Worm (Caenorhabditis elegans): ENCODE data around the gene ZK616.5.
A peak's percentile ranks its signal among the peaks of the same experiment; 100 is the strongest.

ZK616.5 gene

DNA sequence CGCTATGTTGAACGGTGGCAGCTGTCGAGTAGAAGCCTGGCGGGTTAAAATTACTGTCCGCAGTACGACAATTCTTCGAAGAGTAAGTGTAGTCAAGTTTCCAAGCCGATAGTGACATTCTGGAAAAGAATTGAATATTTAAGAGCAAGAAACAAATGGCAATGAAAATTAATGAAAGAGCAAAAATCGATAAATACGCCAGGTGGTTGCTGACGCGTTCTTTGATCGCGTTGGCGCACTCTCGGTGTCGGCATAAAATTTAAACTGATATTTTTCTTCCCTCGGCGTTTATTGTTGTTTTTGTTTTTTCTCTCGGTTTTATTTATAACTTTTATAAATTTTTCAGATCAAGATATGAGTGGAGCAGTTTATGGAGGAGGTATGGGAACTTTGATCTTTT is 3.0 kb downstream of the ZK616.5 start, which contains the start of the genes perm-3 and swsn-6 (continued):
- TF ChIP-seq efl-1 (optimal IDR thresholded peaks at IDR 0.05) (peak; percentile 78 to 85), efl-1 (GFP tag; optimal IDR thresholded peaks at IDR 0.05 in 1 of 2) (peak; percentile 84 to 98), mep-1 (tag; optimal IDR thresholded peaks at IDR 0.05) (peak; percentile 94), ceh-8 (GFP tag; optimal IDR thresholded peaks at IDR 0.05) (peak; percentile 57), Y116A8C.19 (tag; optimal IDR thresholded peaks at IDR 0.05; ENCODE audit: borderline replicate concordance) (no peak), unc-98 (GFP tag; IDR thresholded peaks at IDR 0.05) (no peak), nhr-47 (tag; optimal IDR thresholded peaks at IDR 0.05) (peak; percentile 91), lsy-2 (tag; optimal IDR thresholded peaks at IDR 0.05) (peak; percentile 88 to 93), unc-86 (tag; optimal IDR thresholded peaks at IDR 0.05) (peak; percentile 81), mef-2 (tag; optimal IDR thresholded peaks at IDR 0.05) (peak; percentile 23), snu-23 (GFP tag; optimal IDR thresholded peaks at IDR 0.05) (peak; percentile 89), alr-1 (tag; optimal IDR thresholded peaks at IDR 0.05; ENCODE audit: borderline replicate concordance) (no peak), mab-9 (GFP tag; IDR thresholded peaks at IDR 0.05) (peak; percentile 39; the same call in 1 of the 2 replicates), nhr-19 (GFP tag; conservative IDR thresholded peaks at IDR 0.05) (peak; percentile 85), fkh-10 (GFP tag; optimal IDR thresholded peaks at IDR 0.05) (peak; percentile 35), nhr-77 (tag; optimal IDR thresholded peaks at IDR 0.05) (peak; percentile 48), grh-1 (GFP tag; IDR thresholded peaks at IDR 0.05) (peak; percentile 71), pax-3 (tag; optimal IDR thresholded peaks at IDR 0.05) (peak; percentile 38), nhr-12 (tag; optimal IDR thresholded peaks at IDR 0.05) (no peak), sup-37 (GFP tag; optimal IDR thresholded peaks at IDR 0.05) (no peak), zag-1 (tag; optimal IDR thresholded peaks at IDR 0.05) (no peak), C16A3.4 (tag; optimal IDR thresholded peaks at IDR 0.05) (peak; percentile 82), C34B4.2 (tag; optimal IDR thresholded peaks at IDR 0.05) (no peak), sptf-1 (tag; optimal IDR thresholded peaks at IDR 0.05) (no peak), efl-3 (GFP tag; optimal IDR thresholded peaks at IDR 0.05) (no peak), swsn-7 (tag; optimal IDR thresholded peaks at IDR 0.05) (peak; percentile 90), lin-35 (GFP tag; optimal IDR thresholded peaks at IDR 0.05) (peak; percentile 86), C04F5.9 (tag; optimal IDR thresholded peaks at IDR 0.05) (peak; percentile 25), F16B12.6 (tag; optimal IDR thresholded peaks at IDR 0.05) (peak; percentile 64), elt-2 (tag; optimal IDR thresholded peaks at IDR 0.05) (peak; percentile 49), nhr-20 (tag; optimal IDR thresholded peaks at IDR 0.05) (peak; percentile 84), lin-39 (tag; optimal IDR thresholded peaks at IDR 0.05) (peak; percentile 87), ceh-82 (tag; optimal IDR thresholded peaks at IDR 0.05) (peak; percentile 72 to 93 (median 85)), unc-62 (GFP tag; optimal IDR thresholded peaks at IDR 0.05) (no peak), hlh-4 (tag; optimal IDR thresholded peaks at IDR 0.05) (no peak), egl-13 (tag; optimal IDR thresholded peaks at IDR 0.05) (peak; percentile 77), ceh-90 (tag; optimal IDR thresholded peaks at IDR 0.05) (no peak), unc-130 (tag; optimal IDR thresholded peaks at IDR 0.05) (peak; percentile 86), tbx-2 (tag; optimal IDR thresholded peaks at IDR 0.05) (peak; percentile 82), ces-1 (GFP tag; optimal IDR thresholded peaks at IDR 0.05) (no peak), fkh-8 (tag; optimal IDR thresholded peaks at IDR 0.05) (peak; percentile 65), dsc-1 (tag; optimal IDR thresholded peaks at IDR 0.05) (peak; percentile 83), nhr-90 (tag; optimal IDR thresholded peaks at IDR 0.05; ENCODE audit: poor library complexity) (peak; percentile 82), lin-14 (GFP tag; optimal IDR thresholded peaks at IDR 0.05) (peak; percentile 83), lir-3 (tag; optimal IDR thresholded peaks at IDR 0.05; ENCODE audit: poor library complexity) (no peak), irx-1 (tag; optimal IDR thresholded peaks at IDR 0.05) (peak; percentile 82), aha-1 (tag; optimal IDR thresholded peaks at IDR 0.05) (peak; percentile 16), nhr-28 (tag; optimal IDR thresholded peaks at IDR 0.05) (no peak), nhr-84 (tag; optimal IDR thresholded peaks at IDR 0.05) (no peak), nhr-76 (tag; optimal IDR thresholded peaks at IDR 0.05) (no peak), egl-27 (tag; optimal IDR thresholded peaks at IDR 0.05) (no peak), hlh-17 (GFP tag; optimal IDR thresholded peaks at IDR 0.05; ENCODE audit: borderline replicate concordance) (no peak), fkh-4 (tag; optimal IDR thresholded peaks at IDR 0.05; ENCODE audit: borderline replicate concordance) (no peak)
